Fruit fly (Drosophila melanogaster): ENCODE data around the gene CG13884.

dm6 chr3L:375672-376071 lies 9.4 kb upstream of the CG13884 start:
- TF ChIP-seq CG8159 (tag; optimal IDR thresholded peaks at IDR 0.05): no peak
- no peak for TF ChIP-seq fd96Ca (GFP tag; IDR thresholded peaks at IDR 0.05)
- TF ChIP-seq Snoo (tag; optimal IDR thresholded peaks at IDR 0.05): no peak
- TF ChIP-seq CG34367 (tag; optimal IDR thresholded peaks at IDR 0.05): no peak
- no peak for TF ChIP-seq CG4496 (GFP tag; IDR thresholded peaks at IDR 0.05)
- no peak for TF ChIP-seq CG8301 (tag; optimal IDR thresholded peaks at IDR 0.05)
- TF ChIP-seq CG10348 (GFP tag; IDR thresholded peaks at IDR 0.05): no peak
- TF ChIP-seq CG12605 (GFP tag; IDR thresholded peaks at IDR 0.05): no peak
- no peak for TF ChIP-seq Pif1B (GFP tag; optimal IDR thresholded peaks at IDR 0.05)
